Fruit fly (Drosophila melanogaster) whole organism, larva: ENCODE results near the gene CG10801.
A peak's percentile ranks its signal among the peaks of the same experiment; 100 is the strongest.

Source experiments
- noc ChIP-seq: fragments of 200-800 bp; sonication (Bioruptor generic); optimal IDR thresholded peaks from 3 replicates; lab custom pipeline; 2019; ENCODE audit warnings: missing biosample characterization, mild to moderate bottlenecking, missing genetic modification characterization, moderate library complexity

Gene CG10801

dm6 chrX:3440506-3440905 lies 19.9 kb upstream of the CG10801 start:
- no peak for TF ChIP-seq noc (tag; lab: Kevin White, UChicago)

DNA sequence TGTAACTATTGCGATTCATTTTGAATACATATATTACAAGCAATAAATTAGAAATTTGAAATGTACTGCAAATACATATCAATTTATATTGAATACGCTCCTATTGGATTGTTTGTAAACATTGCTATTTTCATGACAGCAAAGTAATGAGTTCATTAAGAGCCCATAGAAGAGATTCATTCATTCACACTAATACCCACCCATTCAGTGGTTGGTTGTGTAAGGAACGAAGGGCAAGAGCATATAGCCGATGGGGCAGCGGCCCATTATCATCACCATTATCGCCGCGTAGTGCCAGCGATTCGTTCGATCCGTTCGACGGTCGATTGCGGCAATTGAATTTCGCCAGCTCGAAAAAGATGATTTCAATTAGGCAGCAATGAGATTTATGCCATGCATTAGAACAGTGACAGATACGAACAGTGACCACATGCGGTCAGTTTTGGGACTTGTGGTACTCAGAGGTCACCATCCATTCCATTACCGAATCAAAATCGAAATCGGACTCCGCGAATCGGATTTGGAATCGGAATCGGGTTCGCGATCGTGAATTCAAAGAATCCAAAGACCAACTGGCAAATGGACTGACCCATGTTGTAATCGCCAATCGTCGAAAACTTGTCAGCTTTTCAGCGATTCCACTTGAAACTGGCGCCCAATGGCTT lies 17.7 kb upstream of the CG10801 start:
- TF ChIP-seq noc (tag; lab: Kevin White, UChicago), result no peak

DNA sequence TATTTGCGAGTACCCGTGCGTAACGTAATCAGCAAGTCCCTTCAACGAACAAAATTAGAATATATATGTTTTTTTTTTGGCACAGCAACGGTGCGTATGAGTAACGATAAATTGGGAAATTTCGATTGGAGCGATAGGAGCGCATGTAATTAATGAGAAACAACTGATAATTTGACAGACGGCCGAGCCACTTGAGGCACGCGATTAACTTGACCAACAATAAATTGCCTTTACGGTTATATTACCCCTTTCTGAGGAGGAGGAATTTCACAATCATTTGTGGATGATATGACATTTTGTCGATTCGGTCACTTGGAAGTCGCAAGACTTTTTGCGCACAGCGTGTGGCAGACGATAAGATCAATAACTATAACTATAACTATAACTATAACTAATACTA lies 16.5 kb upstream of the CG10801 start:
- peak; percentile 64 for TF ChIP-seq noc (tag; lab: Kevin White, UChicago)

dm6 chrX:3444800-3445199 lies 15.6 kb upstream of the CG10801 start:
- peak; percentile 86 for TF ChIP-seq noc (tag; lab: Kevin White, UChicago)

- no peak for TF ChIP-seq noc (tag; lab: Kevin White, UChicago)
Measured at dm6 chrX:3446157-3446556, 14.2 kb upstream of the CG10801 start.

- TF ChIP-seq noc (tag; lab: Kevin White, UChicago), result no peak
Measured at dm6 chrX:3446650-3447049, 13.7 kb upstream of the CG10801 start.

dm6 chrX:3447718-3448523 lies 12.5 kb upstream of the CG10801 start:
- TF ChIP-seq noc (tag; lab: Kevin White, UChicago), result no peak

- no peak for TF ChIP-seq noc (tag; lab: Kevin White, UChicago)
Measured at dm6 chrX:3448893-3449394, 11.4 kb upstream of the CG10801 start, which contains the start of gene CG12535. Gene CG12535 (minus strand): TSS chrX:3448943.

dm6 chrX:3451250-3451786 lies 9.1 kb upstream of the CG10801 start:
- no peak for TF ChIP-seq noc (tag; lab: Kevin White, UChicago)

- no peak for TF ChIP-seq noc (tag; lab: Kevin White, UChicago)
Measured at dm6 chrX:3451916-3452315, 8.5 kb upstream of the CG10801 start.

dm6 chrX:3453038-3453819 lies 7.2 kb upstream of the CG10801 start:
- no peak for TF ChIP-seq noc (tag; lab: Kevin White, UChicago)

DNA sequence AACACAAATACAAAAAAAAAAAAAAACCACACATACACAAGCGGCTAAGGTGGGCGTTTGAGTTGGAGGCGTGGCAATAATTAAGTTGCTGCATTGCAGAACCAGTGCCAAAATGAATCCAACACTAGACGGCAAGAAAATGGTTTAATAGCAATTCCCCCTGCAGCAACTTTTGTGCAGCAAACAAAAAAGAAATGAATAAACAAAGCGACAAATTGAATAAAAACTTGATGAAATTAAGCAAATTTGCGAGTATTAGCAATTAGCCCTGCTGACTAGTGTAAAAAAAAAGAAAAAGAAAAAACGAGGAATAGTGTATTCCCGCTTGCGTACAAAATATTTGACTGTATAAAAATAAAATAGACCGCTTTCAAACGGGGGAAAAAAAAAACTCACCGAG lies 5.7 kb upstream of the CG10801 start:
- TF ChIP-seq noc (tag; lab: Kevin White, UChicago), result no peak

dm6 chrX:3455431-3456001 lies 4.9 kb upstream of the CG10801 start:
- TF ChIP-seq noc (tag; lab: Kevin White, UChicago), result no peak

DNA sequence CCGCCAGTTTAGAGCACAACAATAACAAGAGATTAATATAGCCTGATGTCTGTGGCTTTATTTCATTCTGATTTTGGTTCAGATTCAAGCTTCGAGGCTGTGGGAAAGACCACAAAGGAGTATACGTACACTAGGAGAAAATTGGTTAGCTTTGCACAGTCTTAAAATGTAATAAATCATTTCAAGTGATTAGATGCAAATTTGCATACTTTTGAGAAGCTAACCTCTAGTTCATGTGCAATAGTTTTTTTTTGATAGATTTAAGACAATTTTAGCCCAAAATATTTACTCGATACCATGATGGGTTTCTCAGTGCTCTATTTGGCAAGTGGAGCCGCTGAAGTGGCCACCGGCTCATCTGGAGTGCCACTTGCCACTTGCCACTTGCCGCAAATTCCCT lies 2.9 kb upstream of the CG10801 start:
- no peak for TF ChIP-seq noc (tag; lab: Kevin White, UChicago)

DNA sequence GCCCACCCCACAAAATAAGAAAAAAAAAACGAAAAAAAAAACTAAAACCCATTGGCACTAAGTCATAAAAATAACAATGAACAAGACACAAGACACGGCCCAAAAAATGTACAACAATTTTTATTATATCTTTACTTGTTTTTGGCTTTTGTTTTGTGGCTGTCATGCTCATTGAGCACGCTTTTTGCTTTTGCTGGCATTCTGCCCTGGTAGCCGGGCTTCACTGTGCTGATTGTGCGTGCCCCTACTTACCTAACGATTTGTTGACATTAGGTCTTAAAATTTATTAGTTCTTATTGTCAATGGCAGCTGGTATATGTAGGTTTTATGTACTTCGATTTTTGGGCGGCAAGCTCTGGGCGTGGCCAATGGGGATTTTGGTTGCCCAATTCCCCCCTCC lies 1.9 kb upstream of the CG10801 start:
- TF ChIP-seq noc (tag; lab: Kevin White, UChicago), result no peak
